Fruit fly (Drosophila melanogaster): ENCODE measurements around the gene Cyp313a3.

dm6 chr3R:12214201-12214600, 24.9 kb downstream of the Cyp313a3 start, which contains the start of gene CG14742:
- TF ChIP-seq Pif1A (GFP tag; optimal IDR thresholded peaks at IDR 0.05) (no peak), EcR (GFP tag; optimal IDR thresholded peaks at IDR 0.05) (no peak), CG8301 (tag; optimal IDR thresholded peaks at IDR 0.05) (no peak), CG17806 (tag; optimal IDR thresholded peaks at IDR 0.05) (no peak), CG32121 (GFP tag; IDR thresholded peaks at IDR 0.05) (no peak), CG10348 (GFP tag; IDR thresholded peaks at IDR 0.05) (no peak), CG4496 (GFP tag; IDR thresholded peaks at IDR 0.05) (no peak), CG34367 (tag; optimal IDR thresholded peaks at IDR 0.05) (no peak), fd96Ca (GFP tag; IDR thresholded peaks at IDR 0.05) (no peak), Snoo (tag; optimal IDR thresholded peaks at IDR 0.05) (no peak), D1 (tag; optimal IDR thresholded peaks at IDR 0.05) (no peak), CG15710 (tag; optimal IDR thresholded peaks at IDR 0.05) (no peak)
